Worm (Caenorhabditis elegans): ENCODE results near the gene M03F8.1.

M03F8.1 gene

DNA sequence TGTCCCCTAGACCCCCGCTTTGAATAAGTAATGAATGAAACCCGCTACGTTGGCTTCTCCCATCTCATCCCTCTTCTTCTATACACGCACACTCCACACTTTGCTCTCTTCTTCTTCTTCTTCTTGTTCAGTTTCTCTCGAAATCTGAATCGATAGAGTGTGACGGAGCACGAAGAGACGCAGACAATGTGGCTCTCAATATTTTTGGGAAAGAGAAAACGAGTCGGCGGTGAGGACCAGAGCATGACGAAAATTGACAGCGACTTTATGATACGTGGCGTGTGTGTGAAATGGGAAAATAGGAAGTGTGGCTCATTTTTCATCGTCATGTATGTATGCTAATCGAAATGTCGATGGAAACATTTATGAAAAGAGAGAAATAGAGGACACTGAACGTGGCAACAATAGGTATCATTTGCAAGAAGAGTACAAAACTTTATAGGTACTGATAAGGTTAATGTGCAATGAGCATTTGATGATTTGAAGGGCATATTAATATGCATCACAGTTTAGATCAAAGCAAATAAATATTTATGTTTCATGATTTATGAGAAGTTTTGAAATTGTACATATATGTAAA is 40.3 kb downstream of the M03F8.1 start (continued):
- TF ChIP-seq ahr-1 (tag; optimal IDR thresholded peaks at IDR 0.05) (no peak), npax-4 (tag; optimal IDR thresholded peaks at IDR 0.05) (no peak), ceh-9 (tag; optimal IDR thresholded peaks at IDR 0.05) (no peak), ceh-2 (tag; optimal IDR thresholded peaks at IDR 0.05) (no peak), hlh-6 (tag; optimal IDR thresholded peaks at IDR 0.05) (no peak), pha-4 (tag; optimal IDR thresholded peaks at IDR 0.05) (no peak), odd-2 (tag; optimal IDR thresholded peaks at IDR 0.05) (no peak), mec-3 (tag; optimal IDR thresholded peaks at IDR 0.05; ENCODE audit: borderline replicate concordance) (no peak), hlh-13 (GFP tag; optimal IDR thresholded peaks at IDR 0.05) (no peak), K02D7.2 (tag; optimal IDR thresholded peaks at IDR 0.05) (no peak), ceh-30 (tag; optimal IDR thresholded peaks at IDR 0.05) (no peak), F13H6.1 (tag; optimal IDR thresholded peaks at IDR 0.05) (no peak), fkh-10 (GFP tag; optimal IDR thresholded peaks at IDR 0.05) (no peak), Y22D7AL.16 (tag; optimal IDR thresholded peaks at IDR 0.05) (no peak), ceh-24 (tag; optimal IDR thresholded peaks at IDR 0.05) (no peak), ref-2 (tag; optimal IDR thresholded peaks at IDR 0.05) (no peak)

DNA sequence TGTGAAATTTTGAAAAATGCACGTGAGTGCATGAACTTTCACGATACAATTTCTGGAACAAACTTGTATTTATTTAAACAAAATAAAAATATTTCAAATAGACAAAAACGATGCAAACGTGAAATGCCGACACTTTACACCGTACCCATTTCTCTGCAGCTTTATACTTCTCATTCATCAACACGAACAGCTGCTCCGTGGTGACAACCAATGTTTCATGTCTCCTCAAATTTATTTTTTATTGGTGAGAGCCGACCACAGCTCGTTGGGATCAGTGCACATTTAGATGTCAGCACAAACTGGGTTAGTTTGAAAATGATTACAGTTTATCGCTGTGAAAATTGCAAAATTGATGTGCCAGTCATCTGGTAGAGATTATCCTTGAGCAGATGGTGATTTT is 44.4 kb downstream of the M03F8.1 start:
- TF ChIP-seq madf-2 (tag; optimal IDR thresholded peaks at IDR 0.05) (no peak), unc-55 (GFP tag; optimal IDR thresholded peaks at IDR 0.05) (peak; percentile 84), tbx-7 (tag; optimal IDR thresholded peaks at IDR 0.05) (no peak), rnt-1 (tag; optimal IDR thresholded peaks at IDR 0.05) (peak; percentile 39), fkh-10 (GFP tag; optimal IDR thresholded peaks at IDR 0.05) (no peak)

DNA sequence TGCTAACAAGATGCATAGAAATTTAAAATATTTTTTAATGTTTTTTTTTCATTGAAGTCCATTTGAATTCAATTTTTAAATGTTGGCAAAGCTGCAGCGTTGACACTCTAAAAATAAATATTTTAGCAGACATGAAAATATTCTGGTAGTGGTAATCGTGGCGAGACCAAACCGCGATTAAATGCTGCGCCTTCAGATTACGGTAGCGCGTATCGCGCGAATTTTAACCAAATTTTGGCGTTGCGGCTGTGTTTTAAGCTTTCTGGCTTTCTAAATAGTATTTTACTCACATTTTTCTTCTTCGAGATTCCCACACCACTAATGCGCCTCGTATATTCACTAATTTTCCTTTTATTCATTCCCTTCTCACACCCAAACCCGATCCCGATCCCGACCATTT is 44.9 kb downstream of the M03F8.1 start, which contains the start of gene cpg-4:
Gene cpg-4, plus strand, starts transcription at position 303 of the 400 bp plus-strand sequence.
- no peak for TF ChIP-seq hlh-13 (GFP tag; optimal IDR thresholded peaks at IDR 0.05)
- no peak for TF ChIP-seq T23F11.4 (GFP tag; optimal IDR thresholded peaks at IDR 0.05)
- no peak for TF ChIP-seq zip-5 (tag; optimal IDR thresholded peaks at IDR 0.05)
- no peak for TF ChIP-seq sdc-2 (tag; optimal IDR thresholded peaks at IDR 0.05)
- TF ChIP-seq unc-42 (tag; optimal IDR thresholded peaks at IDR 0.05) = no peak
- TF ChIP-seq sox-4 (tag; optimal IDR thresholded peaks at IDR 0.05) = no peak
- no peak for TF ChIP-seq hlh-30 (tag; optimal IDR thresholded peaks at IDR 0.05; ENCODE audit: insufficient read depth)
- no peak for TF ChIP-seq lim-6 (tag; optimal IDR thresholded peaks at IDR 0.05)
- no peak for TF ChIP-seq pha-2 (tag; optimal IDR thresholded peaks at IDR 0.05)
- TF ChIP-seq ceh-2 (tag; optimal IDR thresholded peaks at IDR 0.05) = no peak
- TF ChIP-seq ceh-24 (tag; optimal IDR thresholded peaks at IDR 0.05) = no peak
- TF ChIP-seq ama-1 (optimal IDR thresholded peaks at IDR 0.05) = no peak
- TF ChIP-seq ahr-1 (tag; optimal IDR thresholded peaks at IDR 0.05) = no peak
- no peak for TF ChIP-seq tbx-2 (tag; optimal IDR thresholded peaks at IDR 0.05)
- no peak for TF ChIP-seq elt-4 (tag; optimal IDR thresholded peaks at IDR 0.05)
- no peak for TF ChIP-seq madf-2 (tag; optimal IDR thresholded peaks at IDR 0.05)
- no peak for TF ChIP-seq elt-2 (tag; optimal IDR thresholded peaks at IDR 0.05)
- no peak for TF ChIP-seq ceh-45 (GFP tag; IDR thresholded peaks at IDR 0.05)
- no peak for TF ChIP-seq pag-3 (tag; optimal IDR thresholded peaks at IDR 0.05; ENCODE audit: borderline replicate concordance)

DNA sequence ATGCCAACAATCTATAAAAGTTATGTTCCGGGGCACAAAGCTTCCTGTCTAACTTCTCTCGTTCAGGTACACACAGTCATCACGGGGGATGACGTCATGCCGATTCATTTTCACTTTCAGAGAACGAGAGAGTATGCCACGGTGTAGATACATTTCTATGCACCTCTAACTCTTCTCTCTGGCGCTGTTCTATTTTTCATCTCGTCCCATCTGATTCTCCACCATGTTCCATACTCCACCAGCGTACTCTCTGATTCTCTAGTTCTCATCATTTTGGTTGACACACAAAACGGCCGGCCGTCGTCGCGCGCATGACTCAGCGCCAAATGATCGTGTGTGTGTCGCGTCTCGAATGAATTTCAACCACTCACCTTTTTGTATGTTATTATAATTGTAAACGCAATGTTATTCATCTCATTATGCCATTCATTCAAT is 49.2 kb downstream of the M03F8.1 start:
- TF ChIP-seq fkh-6 (tag; optimal IDR thresholded peaks at IDR 0.05) (no peak), tbx-2 (tag; optimal IDR thresholded peaks at IDR 0.05) (peak; percentile 70), pqm-1 (tag; optimal IDR thresholded peaks at IDR 0.05) (peak; percentile 50), hlh-30 (tag; optimal IDR thresholded peaks at IDR 0.05; ENCODE audit: insufficient read depth) (peak; percentile 80), unc-3 (GFP tag; conservative IDR thresholded peaks at IDR 0.05) (no peak), unc-3 (tag; optimal IDR thresholded peaks at IDR 0.05) (no peak), madf-2 (tag; optimal IDR thresholded peaks at IDR 0.05) (no peak), F13H6.1 (tag; optimal IDR thresholded peaks at IDR 0.05) (peak; percentile 73), C08G9.2 (tag; optimal IDR thresholded peaks at IDR 0.05) (peak; percentile 52), unc-55 (GFP tag; optimal IDR thresholded peaks at IDR 0.05) (peak; percentile 57), elt-2 (tag; optimal IDR thresholded peaks at IDR 0.05) (peak; percentile 41), rnt-1 (tag; optimal IDR thresholded peaks at IDR 0.05) (peak; percentile 39), nfya-1 (tag; optimal IDR thresholded peaks at IDR 0.05) (peak; percentile 72), ceh-19 (GFP tag; optimal IDR thresholded peaks at IDR 0.05) (peak; percentile 65), ceh-2 (tag; optimal IDR thresholded peaks at IDR 0.05) (peak; percentile 5), pax-1 (tag; optimal IDR thresholded peaks at IDR 0.05) (peak; percentile 13), ceh-18 (tag; optimal IDR thresholded peaks at IDR 0.05) (peak; percentile 85), ref-2 (tag; optimal IDR thresholded peaks at IDR 0.05) (peak; percentile 25), lim-6 (tag; optimal IDR thresholded peaks at IDR 0.05) (no peak), ceh-31 (tag; optimal IDR thresholded peaks at IDR 0.05) (peak; percentile 83), pag-3 (tag; optimal IDR thresholded peaks at IDR 0.05; ENCODE audit: borderline replicate concordance) (no peak), unc-42 (tag; optimal IDR thresholded peaks at IDR 0.05) (peak; percentile 40), ceh-34 (tag; optimal IDR thresholded peaks at IDR 0.05) (peak; percentile 40), ztf-16 (tag; optimal IDR thresholded peaks at IDR 0.05) (peak; percentile 10)
